Worm (Caenorhabditis elegans): ENCODE results near the gene T23B5.3.
A peak's percentile ranks its signal among the peaks of the same experiment; 100 is the strongest.
"Not testable (repeated sequence)": the region's sequence is repeated elsewhere in the genome, so short reads cannot be mapped to it uniquely, and the experiment has no call there.

The T23B5.3 gene

ce11 chrIV:12688370-12688769, at the start of gene T23B5.3:
Gene T23B5.3 (plus strand): TSS chrIV:12688670.
- TF ChIP-seq daf-16 (GFP tag; optimal IDR thresholded peaks at IDR 0.05) (no peak), daf-16 (tag; optimal IDR thresholded peaks at IDR 0.05) (peak; percentile 46), ama-1 (optimal IDR thresholded peaks at IDR 0.05) (no peak)

- TF ChIP-seq mxl-2 (GFP tag; conservative IDR thresholded peaks at IDR 0.05); nhr-76 (tag; optimal IDR thresholded peaks at IDR 0.05); F10B5.3 (tag; optimal IDR thresholded peaks at IDR 0.05): not testable (repeated sequence)
Measured at ce11 chrIV:12639311-12639710, 49.2 kb upstream of the T23B5.3 start, which contains the start of gene C26H9A.3. Gene C26H9A.3 (minus strand): TSS chrIV:12639411.

- no peak for TF ChIP-seq unc-62 (GFP tag; optimal IDR thresholded peaks at IDR 0.05 in 1 of 2)
- no peak for TF ChIP-seq unc-62 (tag; optimal IDR thresholded peaks at IDR 0.05)
- no peak for TF ChIP-seq zip-2 (tag; optimal IDR thresholded peaks at IDR 0.05)
- no peak for TF ChIP-seq zag-1 (tag; optimal IDR thresholded peaks at IDR 0.05)
- TF ChIP-seq egl-27 (tag; optimal IDR thresholded peaks at IDR 0.05): no peak
- TF ChIP-seq F49E8.2 (tag; optimal IDR thresholded peaks at IDR 0.05; ENCODE audit: borderline replicate concordance): no peak
- no peak for TF ChIP-seq ceh-20 (GFP tag; IDR thresholded peaks at IDR 0.05)
- no peak for TF ChIP-seq spr-1 (tag; optimal IDR thresholded peaks at IDR 0.05)
Measured at ce11 chrIV:12640137-12640536, 48.3 kb upstream of the T23B5.3 start, which contains the start of gene vha-7. Gene vha-7 (plus strand): TSS chrIV:12640462.

ce11 chrIV:12640875-12641860, 47.3 kb upstream of the T23B5.3 start:
- TF ChIP-seq daf-8 (GFP tag; IDR thresholded peaks at IDR 0.05) (no peak), spr-3 (GFP tag; optimal IDR thresholded peaks at IDR 0.05) (no peak), F37D6.2 (tag; optimal IDR thresholded peaks at IDR 0.05) (no peak), set-16 (GFP tag; IDR thresholded peaks at IDR 0.05) (no peak), mxl-3 (GFP tag; optimal IDR thresholded peaks at IDR 0.05) (peak; percentile 57), unc-62 (GFP tag; optimal IDR thresholded peaks at IDR 0.05 in 1 of 2) (peak in 1 of 2 experiments; percentile 95), unc-62 (tag; optimal IDR thresholded peaks at IDR 0.05) (no peak), nhr-28 (tag; optimal IDR thresholded peaks at IDR 0.05) (peak; percentile 50), snpc-4 (tag; optimal IDR thresholded peaks at IDR 0.05) (no peak), F10B5.3 (tag; optimal IDR thresholded peaks at IDR 0.05) (no peak)

ce11 chrIV:12650597-12650996, 37.9 kb upstream of the T23B5.3 start:
- TF ChIP-seq lin-29 (GFP tag; IDR thresholded peaks at IDR 0.05): no peak

ce11 chrIV:12651570-12651969, 36.9 kb upstream of the T23B5.3 start:
- TF ChIP-seq dpl-1 (GFP tag; optimal IDR thresholded peaks at IDR 0.05): peak; percentile 39
- TF ChIP-seq rbr-2 (tag; optimal IDR thresholded peaks at IDR 0.05): peak; percentile 63
- TF ChIP-seq lsy-2 (tag; optimal IDR thresholded peaks at IDR 0.05): peak in 1 of 2 experiments; percentile 78
- no peak for TF ChIP-seq R02D3.7 (tag; optimal IDR thresholded peaks at IDR 0.05)
- TF ChIP-seq hlh-30 (tag; optimal IDR thresholded peaks at IDR 0.05; ENCODE audit: insufficient read depth): peak; percentile 35
- no peak for TF ChIP-seq nhr-6 (tag; optimal IDR thresholded peaks at IDR 0.05)
- peak in 1 of 2 experiments; percentile 58 for TF ChIP-seq mdl-1 (tag; optimal IDR thresholded peaks at IDR 0.05)
- TF ChIP-seq ztf-11 (tag; optimal IDR thresholded peaks at IDR 0.05): no peak
- peak; percentile 97 for TF ChIP-seq fkh-10 (GFP tag; optimal IDR thresholded peaks at IDR 0.05)
- TF ChIP-seq mep-1 (tag; optimal IDR thresholded peaks at IDR 0.05): peak; percentile 53
